Worm (Caenorhabditis elegans): Measurements from ENCODE around the gene sbt-1.
A peak's percentile ranks its signal among the peaks of the same experiment; 100 is the strongest.

Gene sbt-1

ce11 chrV:20778257-20778697, 50.4 kb downstream of the sbt-1 start (continued):
- no peak for TF ChIP-seq egl-27 (tag; optimal IDR thresholded peaks at IDR 0.05)
- no peak for TF ChIP-seq R02D3.7 (tag; optimal IDR thresholded peaks at IDR 0.05)
- TF ChIP-seq sdz-12 (GFP tag; optimal IDR thresholded peaks at IDR 0.05), result peak; percentile 79
- TF ChIP-seq ZK546.5 (tag; optimal IDR thresholded peaks at IDR 0.05), result peak in 1 of 2 experiments; percentile 36
- peak; percentile 69; the same call in 1 of the 2 replicates for TF ChIP-seq madf-9 (GFP tag; conservative IDR thresholded peaks at IDR 0.05)
- no peak for TF ChIP-seq lin-15B (tag; optimal IDR thresholded peaks at IDR 0.05)
- TF ChIP-seq F10B5.3 (tag; optimal IDR thresholded peaks at IDR 0.05), result peak; percentile 75
- TF ChIP-seq F49E8.2 (tag; optimal IDR thresholded peaks at IDR 0.05; ENCODE audit: borderline replicate concordance), result no peak
- TF ChIP-seq daf-16 (GFP tag; optimal IDR thresholded peaks at IDR 0.05), result peak; percentile 80 to 84
- peak; percentile 72 for TF ChIP-seq daf-16 (tag; optimal IDR thresholded peaks at IDR 0.05)
- TF ChIP-seq arid-1 (GFP tag; conservative IDR thresholded peaks at IDR 0.05), result peak; percentile 83
- peak; percentile 90 for TF ChIP-seq jun-1 (tag; optimal IDR thresholded peaks at IDR 0.05)
- TF ChIP-seq lsy-2 (tag; optimal IDR thresholded peaks at IDR 0.05), result peak; percentile 90 to 93
- TF ChIP-seq snpc-4 (tag; optimal IDR thresholded peaks at IDR 0.05), result peak; percentile 7
- TF ChIP-seq ctbp-1 (GFP tag; IDR thresholded peaks at IDR 0.05), result peak; percentile 96
- TF ChIP-seq nhr-42 (GFP tag; IDR thresholded peaks at IDR 0.05), result peak; percentile 76; the same call in 1 of the 2 replicates
- no peak for TF ChIP-seq aly-2 (tag; optimal IDR thresholded peaks at IDR 0.05)
- peak; percentile 66 for TF ChIP-seq nhr-76 (tag; optimal IDR thresholded peaks at IDR 0.05)
- peak; percentile 72 for TF ChIP-seq php-3 (GFP tag; IDR thresholded peaks at IDR 0.05)
- TF ChIP-seq nhr-111 (GFP tag; optimal IDR thresholded peaks at IDR 0.05), result no peak
- no peak for TF ChIP-seq ztf-11 (tag; optimal IDR thresholded peaks at IDR 0.05)
- TF ChIP-seq spr-3 (GFP tag; optimal IDR thresholded peaks at IDR 0.05), result peak; percentile 52
- peak; percentile 40 for TF ChIP-seq ztf-7 (tag; optimal IDR thresholded peaks at IDR 0.05)
- 0 out of 2 replicates have a peak, but pooled peaks have one; percentile 80 for TF ChIP-seq mdt-29 (GFP tag; IDR thresholded peaks at IDR 0.05)
- TF ChIP-seq T26A8.4 (GFP tag; IDR thresholded peaks at IDR 0.05), result peak; percentile 84
- no peak for TF ChIP-seq skn-1 (tag; optimal IDR thresholded peaks at IDR 0.05)
- TF ChIP-seq F26F4.8 (GFP tag; conservative IDR thresholded peaks at IDR 0.05), result no peak
- peak; percentile 83 to 97 for TF ChIP-seq hif-1 (tag; optimal IDR thresholded peaks at IDR 0.05)
- peak; percentile 98 for TF ChIP-seq hlh-11 (tag; optimal IDR thresholded peaks at IDR 0.05)
- peak; percentile 67 for TF ChIP-seq zip-2 (tag; optimal IDR thresholded peaks at IDR 0.05)
- peak; percentile 97 for TF ChIP-seq nhr-48 (tag; optimal IDR thresholded peaks at IDR 0.05)
- no peak for TF ChIP-seq Y48G9A.11 (GFP tag; IDR thresholded peaks at IDR 0.05)
- peak; percentile 44 for TF ChIP-seq Y5F2A.4 (GFP tag; optimal IDR thresholded peaks at IDR 0.05)
- TF ChIP-seq ZK337.2 (GFP tag; IDR thresholded peaks at IDR 0.05), result no peak
- peak; percentile 65 for TF ChIP-seq lin-38 (GFP tag; IDR thresholded peaks at IDR 0.05)
- no peak for TF ChIP-seq F44E2.7 (GFP tag; IDR thresholded peaks at IDR 0.05)
- peak; percentile 89 for TF ChIP-seq F37D6.2 (tag; optimal IDR thresholded peaks at IDR 0.05)
- TF ChIP-seq tra-1 (GFP tag; IDR thresholded peaks at IDR 0.05), result peak; percentile 74
- TF ChIP-seq daf-8 (GFP tag; IDR thresholded peaks at IDR 0.05), result no peak
- peak; percentile 77 for TF ChIP-seq nhr-10 (tag; optimal IDR thresholded peaks at IDR 0.05)
- peak; percentile 83 for TF ChIP-seq duxl-1 (tag; optimal IDR thresholded peaks at IDR 0.05; ENCODE audit: poor library complexity)
- no peak for TF ChIP-seq fos-1 (tag; optimal IDR thresholded peaks at IDR 0.05)
- TF ChIP-seq lim-7 (GFP tag; IDR thresholded peaks at IDR 0.05), result peak; percentile 20; the same call in 1 of the 2 replicates
- peak; percentile 93 for TF ChIP-seq nhr-28 (tag; optimal IDR thresholded peaks at IDR 0.05)
- TF ChIP-seq nhr-77 (tag; optimal IDR thresholded peaks at IDR 0.05), result peak; percentile 87
- TF ChIP-seq lin-39 (tag; optimal IDR thresholded peaks at IDR 0.05), result no peak
- TF ChIP-seq mep-1 (tag; optimal IDR thresholded peaks at IDR 0.05), result peak; percentile 95
- peak; percentile 20 for TF ChIP-seq zag-1 (tag; optimal IDR thresholded peaks at IDR 0.05)
- no peak for TF ChIP-seq ceh-62 (tag; optimal IDR thresholded peaks at IDR 0.05)
- TF ChIP-seq daf-19 (GFP tag; conservative IDR thresholded peaks at IDR 0.05), result peak; percentile 66; the same call in 1 of the 2 replicates
- TF ChIP-seq lin-1 (GFP tag; IDR thresholded peaks at IDR 0.05), result peak; percentile 78
- TF ChIP-seq ces-1 (GFP tag; optimal IDR thresholded peaks at IDR 0.05), result peak; percentile 69
